Fruit fly (Drosophila melanogaster): ENCODE measurements around the gene beat-Ib.

DNA sequence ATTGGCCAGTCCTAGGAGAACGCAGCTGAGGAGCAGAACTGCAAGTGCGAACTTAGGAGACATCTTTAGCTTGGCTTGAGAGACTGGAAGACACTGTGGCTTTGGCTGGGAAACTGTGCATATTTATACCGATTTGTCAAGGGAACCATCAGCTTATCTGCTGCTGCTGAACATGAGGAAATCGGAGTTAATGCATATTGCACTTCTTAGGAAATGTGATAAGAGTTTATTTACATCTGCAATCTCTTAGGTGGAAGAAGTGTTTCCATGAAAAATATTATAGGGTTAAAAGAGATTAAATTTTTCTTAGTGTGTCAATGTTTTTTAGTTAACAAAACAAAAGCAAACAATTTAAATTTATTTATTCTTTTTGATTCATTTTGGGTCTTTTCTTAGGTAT is 96.9 kb downstream of the beat-Ib start, which contains the start of gene CG42792:
- no peak for TF ChIP-seq CG14711 (tag; optimal IDR thresholded peaks at IDR 0.05)
- TF ChIP-seq CG5204 (GFP tag; optimal IDR thresholded peaks at IDR 0.05): no peak
- no peak for TF ChIP-seq CG12768 (GFP tag; optimal IDR thresholded peaks at IDR 0.05)
- TF ChIP-seq cic (GFP tag; optimal IDR thresholded peaks at IDR 0.05): no peak
- TF ChIP-seq kay (GFP tag; ENCODE audit: borderline replicate concordance): no peak
- TF ChIP-seq Mnt (GFP tag; optimal IDR thresholded peaks at IDR 0.05): no peak
- TF ChIP-seq ovo (GFP tag; optimal IDR thresholded peaks at IDR 0.05): no peak
- TF ChIP-seq toe (GFP tag; optimal IDR thresholded peaks at IDR 0.05): no peak
- no peak for TF ChIP-seq Hr96 (GFP tag; optimal IDR thresholded peaks at IDR 0.05)
- TF ChIP-seq pad (GFP tag; optimal IDR thresholded peaks at IDR 0.05): no peak
- TF ChIP-seq CG33017 (tag; optimal IDR thresholded peaks at IDR 0.05): no peak
- TF ChIP-seq CG7045 (GFP tag; optimal IDR thresholded peaks at IDR 0.05): no peak
- no peak for TF ChIP-seq CG7101 (tag; optimal IDR thresholded peaks at IDR 0.05)
